Fruit fly (Drosophila melanogaster) whole organism, prepupa: ENCODE data around the gene colt.

Source experiments
- Blimp-1 ChIP-seq: fragments of 200-800 bp; sonication (Bioruptor generic); optimal IDR thresholded peaks from 3 replicates; lab custom pipeline; 2017; ENCODE audit warnings: missing biosample characterization, missing genetic modification characterization, mild to moderate bottlenecking, moderate library complexity, missing genetic modification reagents
- CG10631 ChIP-seq: fragments of 200-800 bp; sonication (Bioruptor generic); optimal IDR thresholded peaks from 2 replicates; lab custom pipeline; 2016; ENCODE audit warnings: missing biosample characterization, missing genetic modification characterization
- CG11294 ChIP-seq: fragments of 200-800 bp; sonication (Bioruptor generic); IDR thresholded peaks from 2 replicates; pipeline ENCODE4 v1.3.6; 2022; ENCODE audit warnings: missing biosample characterization, missing genetic modification characterization
- CG11762 ChIP-seq: fragments of 200-800 bp; sonication (Bioruptor generic); optimal IDR thresholded peaks from 3 replicates; lab custom pipeline; 2016; ENCODE audit warnings: missing biosample characterization, missing genetic modification characterization; ENCODE audit not compliant: insufficient read depth
- CG1621 ChIP-seq: fragments of 200-800 bp; sonication (Bioruptor generic); optimal IDR thresholded peaks from 3 replicates; lab custom pipeline; 2018; ENCODE audit warnings: missing biosample characterization, mild to moderate bottlenecking, missing genetic modification characterization
- CG16779 ChIP-seq: fragments of 200-800 bp; sonication (Bioruptor generic); optimal IDR thresholded peaks from 3 replicates; lab custom pipeline; 2017; ENCODE audit warnings: missing biosample characterization, mild to moderate bottlenecking, missing genetic modification characterization
- CG3032 ChIP-seq: fragments of 200-800 bp; optimal IDR thresholded peaks from 2 replicates; lab custom pipeline; 2019; ENCODE audit warnings: missing biosample characterization, mild to moderate bottlenecking, missing genetic modification characterization, moderate library complexity
- CG31627 ChIP-seq: fragments of 200-800 bp; sonication (Bioruptor generic); optimal IDR thresholded peaks from 3 replicates; lab custom pipeline; 2016; ENCODE audit warnings: missing biosample characterization, missing genetic modification characterization
- CG32006 ChIP-seq: fragments of 200-800 bp; sonication (Bioruptor generic); optimal IDR thresholded peaks from 3 replicates; lab custom pipeline; 2017; ENCODE audit warnings: missing biosample characterization, mild to moderate bottlenecking, missing genetic modification characterization
- CG34406 ChIP-seq: fragments of 200-800 bp; sonication (Bioruptor generic); optimal IDR thresholded peaks from 3 replicates; lab custom pipeline; 2016; ENCODE audit warnings: missing biosample characterization, missing genetic modification characterization
- CG3919 ChIP-seq: fragments of 200-800 bp; sonication (Bioruptor generic); optimal IDR thresholded peaks from 3 replicates; lab custom pipeline; 2016; ENCODE audit warnings: missing biosample characterization, missing genetic modification characterization
- CG4318 ChIP-seq: fragments of 200-800 bp; sonication (Bioruptor generic); optimal IDR thresholded peaks from 3 replicates; lab custom pipeline; 2017; ENCODE audit warnings: missing biosample characterization, mild to moderate bottlenecking, missing genetic modification characterization
- CG6163 ChIP-seq: fragments of 200-800 bp; sonication (Bioruptor generic); IDR thresholded peaks from 3 replicates; pipeline ENCODE4 v1.3.6; 2022; ENCODE audit warnings: missing biosample characterization, missing genetic modification characterization
- CG6276 ChIP-seq: fragments of 200-800 bp; sonication (Bioruptor generic); optimal IDR thresholded peaks from 2 replicates; lab custom pipeline; 2017; ENCODE audit warnings: missing biosample characterization, mild to moderate bottlenecking, missing genetic modification characterization
- CG6808 ChIP-seq: fragments of 200-800 bp; sonication (Bioruptor generic); optimal IDR thresholded peaks from 3 replicates; lab custom pipeline; 2017; ENCODE audit warnings: missing biosample characterization, missing genetic modification characterization, mild to moderate bottlenecking, moderate library complexity, missing genetic modification reagents
- CG6854 ChIP-seq: fragments of 200-800 bp; sonication (Bioruptor generic); optimal IDR thresholded peaks from 2 replicates; lab custom pipeline; 2017; ENCODE audit warnings: missing biosample characterization, mild to moderate bottlenecking, missing genetic modification characterization
- CG7368 ChIP-seq: fragments of 200-800 bp; sonication (Bioruptor generic); optimal IDR thresholded peaks from 3 replicates; lab custom pipeline; 2016; ENCODE audit warnings: missing biosample characterization, missing genetic modification characterization
- CG8119 ChIP-seq: fragments of 200-800 bp; sonication (Bioruptor generic); IDR thresholded peaks from 3 replicates; pipeline ENCODE4 v1.3.6; 2022; ENCODE audit warnings: missing biosample characterization, missing genetic modification characterization
- CG8319 ChIP-seq: fragments of 200-800 bp; sonication (Bioruptor generic); optimal IDR thresholded peaks from 3 replicates; lab custom pipeline; 2016; ENCODE audit warnings: missing biosample characterization, missing genetic modification characterization
- CG8632 ChIP-seq: fragments of 200-800 bp; sonication (Bioruptor generic); optimal IDR thresholded peaks from 3 replicates; lab custom pipeline; 2016; ENCODE audit warnings: missing biosample characterization, missing genetic modification characterization
- CG9139 ChIP-seq: fragments of 200-800 bp; sonication (Bioruptor generic); optimal IDR thresholded peaks from 3 replicates; lab custom pipeline; 2017; ENCODE audit warnings: missing biosample characterization, mild to moderate bottlenecking, missing genetic modification characterization
- Eip75B ChIP-seq: fragments of 200-800 bp; sonication (Bioruptor generic); optimal IDR thresholded peaks from 3 replicates; lab custom pipeline; 2016; ENCODE audit warnings: missing biosample characterization, missing genetic modification characterization
- Eip78C ChIP-seq: fragments of 200-800 bp; sonication (Bioruptor generic); peaks from one replicate; lab custom pipeline; 2016; ENCODE audit warnings: missing biosample characterization, missing genetic modification characterization
- Eip93F ChIP-seq: fragments of 200-800 bp; sonication (Bioruptor generic); optimal IDR thresholded peaks from 2 replicates; lab custom pipeline; 2016; ENCODE audit warnings: missing biosample characterization, mild to moderate bottlenecking, missing genetic modification characterization
- Ets21C ChIP-seq: fragments of 200-800 bp; sonication (Bioruptor generic); optimal IDR thresholded peaks from 3 replicates; lab custom pipeline; 2016; ENCODE audit warnings: missing biosample characterization, missing genetic modification characterization
- Ets96B ChIP-seq: fragments of 200-800 bp; optimal IDR thresholded peaks from 2 replicates; lab custom pipeline; 2019; ENCODE audit warnings: missing biosample characterization, mild to moderate bottlenecking, missing genetic modification characterization, moderate library complexity
- Gug ChIP-seq: fragments of 200-800 bp; sonication (Bioruptor generic); IDR thresholded peaks from 2 replicates; pipeline ENCODE4 v1.3.6; 2022; ENCODE audit warnings: missing biosample characterization, missing genetic modification characterization
- Hr38 ChIP-seq: sonication (Bioruptor generic); optimal IDR thresholded peaks from 2 replicates; lab custom pipeline; 2016; ENCODE audit warnings: missing biosample characterization, missing genetic modification characterization
- Hr39 ChIP-seq: fragments of 200-800 bp; sonication (Bioruptor generic); optimal IDR thresholded peaks from 2 replicates; lab custom pipeline; 2016; ENCODE audit warnings: missing biosample characterization, missing genetic modification characterization
- Hr4 ChIP-seq: fragments of 200-800 bp; sonication (Bioruptor generic); optimal IDR thresholded peaks from 3 replicates; lab custom pipeline; 2016; ENCODE audit warnings: missing biosample characterization, missing genetic modification characterization
- Met ChIP-seq: fragments of 200-800 bp; sonication (Bioruptor generic); optimal IDR thresholded peaks from 3 replicates; lab custom pipeline; 2016; ENCODE audit warnings: missing biosample characterization, missing genetic modification characterization
- OdsH ChIP-seq: fragments of 200-800 bp; sonication (Bioruptor generic); optimal IDR thresholded peaks from 3 replicates; lab custom pipeline; 2016; ENCODE audit warnings: missing biosample characterization, missing genetic modification characterization
- Smox ChIP-seq: fragments of 200-800 bp; sonication (Bioruptor generic); optimal IDR thresholded peaks from 3 replicates; lab custom pipeline; 2016; ENCODE audit warnings: missing biosample characterization, missing genetic modification characterization
- Sox102F ChIP-seq: fragments of 200-800 bp; sonication (Bioruptor generic); optimal IDR thresholded peaks from 2 replicates; lab custom pipeline; 2016; ENCODE audit warnings: missing biosample characterization, mild to moderate bottlenecking, missing genetic modification characterization
- Sox14 ChIP-seq: fragments of 200-800 bp; sonication (Bioruptor generic); optimal IDR thresholded peaks from 3 replicates; lab custom pipeline; 2016; ENCODE audit warnings: missing biosample characterization, missing genetic modification characterization
- Sox15 ChIP-seq: fragments of 200-800 bp; sonication (Bioruptor generic); optimal IDR thresholded peaks from 3 replicates; lab custom pipeline; 2016; ENCODE audit warnings: missing biosample characterization, missing genetic modification characterization
- achi ChIP-seq: fragments of 200-800 bp; sonication (Bioruptor generic); optimal IDR thresholded peaks from 3 replicates; lab custom pipeline; 2016; ENCODE audit warnings: missing biosample characterization, missing genetic modification characterization
- acj6 ChIP-seq: fragments of 200-800 bp; sonication (Bioruptor generic); optimal IDR thresholded peaks from 3 replicates; lab custom pipeline; 2016; ENCODE audit warnings: missing biosample characterization, missing genetic modification characterization
- cyc ChIP-seq: fragments of 200-800 bp; sonication (Bioruptor generic); optimal IDR thresholded peaks from 3 replicates; lab custom pipeline; 2016; ENCODE audit warnings: missing biosample characterization, missing genetic modification characterization
- dsx ChIP-seq: fragments of 200-800 bp; optimal IDR thresholded peaks from 3 replicates; lab custom pipeline; 2019; ENCODE audit warnings: missing biosample characterization, mild to moderate bottlenecking, missing genetic modification characterization, moderate library complexity; ENCODE audit not compliant: poor library complexity, severe bottlenecking
- eg ChIP-seq: fragments of 200-800 bp; sonication (Bioruptor generic); IDR thresholded peaks from 3 replicates; pipeline ENCODE4 v1.3.6; 2022; ENCODE audit warnings: missing biosample characterization, missing genetic modification characterization
- fd85E ChIP-seq: fragments of 200-800 bp; sonication (Bioruptor generic); optimal IDR thresholded peaks from 3 replicates; lab custom pipeline; 2016; ENCODE audit warnings: missing biosample characterization, missing genetic modification characterization
- fkh ChIP-seq: fragments of 200-800 bp; sonication (Bioruptor generic); optimal IDR thresholded peaks from 3 replicates; lab custom pipeline; 2017; ENCODE audit warnings: missing biosample characterization, mild to moderate bottlenecking, missing genetic modification characterization, moderate library complexity
- lz ChIP-seq: fragments of 200-800 bp; sonication (Bioruptor generic); optimal IDR thresholded peaks from 3 replicates; lab custom pipeline; 2016; ENCODE audit warnings: missing biosample characterization, missing genetic modification characterization
- net ChIP-seq: fragments of 200-800 bp; sonication (Bioruptor generic); optimal IDR thresholded peaks from 3 replicates; lab custom pipeline; 2016; ENCODE audit warnings: missing biosample characterization, missing genetic modification characterization
- pdm3 ChIP-seq: fragments of 200-800 bp; sonication (Bioruptor generic); optimal IDR thresholded peaks from 3 replicates; lab custom pipeline; 2016; ENCODE audit warnings: missing biosample characterization, missing genetic modification characterization
- salr ChIP-seq, 2 experiments: fragments of 200-800 bp; sonication (Bioruptor generic); optimal IDR thresholded peaks; 3 replicates each; lab custom pipeline; 2016 to 2018; ENCODE audit warnings: missing biosample characterization in 2 of 2, missing genetic modification characterization in 2 of 2, mild to moderate bottlenecking in 1 of 2
- ss ChIP-seq, 2 experiments: fragments of 200-800 bp; sonication (Bioruptor generic); optimal IDR thresholded peaks; 2 replicates in 1 of 2; 3 replicates in 1 of 2; lab custom pipeline; 2017 to 2018; ENCODE audit warnings: mild to moderate bottlenecking in 2 of 2, missing biosample characterization in 2 of 2, missing genetic modification characterization in 2 of 2, moderate library complexity in 1 of 2
- vri ChIP-seq: fragments of 200-800 bp; sonication (Bioruptor generic); optimal IDR thresholded peaks from 3 replicates; lab custom pipeline; 2016; ENCODE audit warnings: missing biosample characterization, mild to moderate bottlenecking, missing genetic modification characterization

The colt gene

dm6 chr2L:2750337-2751084 is 19.4 kb downstream of the colt start (continued):
- TF ChIP-seq CG16779 (tag; lab: Kevin White, UChicago): peak; percentile 58
- TF ChIP-seq CG3032 (tag; lab: Kevin White, UChicago): peak; percentile 14
- no peak for TF ChIP-seq CG7368 (GFP tag; lab: Kevin White, UChicago)
- peak; percentile 74 for TF ChIP-seq CG10631
- peak; percentile 68 for TF ChIP-seq OdsH (GFP tag; lab: Kevin White, UChicago)
- peak; percentile 56 for TF ChIP-seq pdm3
- no peak for TF ChIP-seq Hr38 (GFP tag; lab: Kevin White, UChicago)
- TF ChIP-seq CG8632: peak; percentile 33
- peak; percentile 28 for TF ChIP-seq CG9139 (GFP tag; lab: Kevin White, UChicago)
- peak; percentile 37 for TF ChIP-seq CG4318 (GFP tag; lab: Kevin White, UChicago)
- peak; percentile 29 for TF ChIP-seq CG34406 (GFP tag; lab: Kevin White, UChicago)
- TF ChIP-seq salr (GFP tag; optimal IDR thresholded peaks at IDR 0.05; lab: Kevin White, UChicago): peak in 1 of 2 experiments; percentile 73
- peak; percentile 53 for TF ChIP-seq achi (GFP tag; lab: Kevin White, UChicago)
- no peak for TF ChIP-seq cyc (GFP tag; lab: Kevin White, UChicago)
- peak; percentile 54 for TF ChIP-seq Sox102F (GFP tag; lab: Kevin White, UChicago)
- peak; percentile 33 for TF ChIP-seq Ets96B
- no peak for TF ChIP-seq Sox15 (GFP tag; lab: Kevin White, UChicago)
- no peak for TF ChIP-seq eg
- TF ChIP-seq Hr4 (GFP tag; lab: Kevin White, UChicago): peak; percentile 56
- TF ChIP-seq CG6163: no peak
- TF ChIP-seq CG8119 (GFP tag; lab: Robert Waterston, UW): no peak
- peak; percentile 64 for TF ChIP-seq CG6276 (GFP tag; lab: Kevin White, UChicago)
- peak; percentile 72 for TF ChIP-seq CG32006 (GFP tag; lab: Kevin White, UChicago)
- TF ChIP-seq acj6 (GFP tag; lab: Kevin White, UChicago): peak; percentile 46
- no peak for TF ChIP-seq Ets21C (GFP tag; lab: Kevin White, UChicago)
- no peak for TF ChIP-seq Eip93F (GFP tag; lab: Kevin White, UChicago)
- TF ChIP-seq net (GFP tag; lab: Kevin White, UChicago): peak; percentile 51
- no peak for TF ChIP-seq Smox (GFP tag; lab: Kevin White, UChicago)
- no peak for TF ChIP-seq CG8319 (GFP tag; lab: Kevin White, UChicago)
- peak in 1 of 2 experiments; percentile 21 for TF ChIP-seq ss (GFP tag; optimal IDR thresholded peaks at IDR 0.05; lab: Kevin White, UChicago)
- peak; percentile 90 for TF ChIP-seq Eip78C (GFP tag; lab: Kevin White, UChicago)
- peak; percentile 9 for TF ChIP-seq CG11762 (GFP tag; lab: Kevin White, UChicago)
- no peak for TF ChIP-seq lz (GFP tag; lab: Kevin White, UChicago)
- no peak for TF ChIP-seq CG11294
- no peak for TF ChIP-seq Met
- TF ChIP-seq CG6808 (GFP tag; lab: Kevin White, UChicago): no peak
- peak; percentile 10 for TF ChIP-seq Eip75B
- TF ChIP-seq CG1621 (tag; lab: Kevin White, UChicago): peak; percentile 35

DNA sequence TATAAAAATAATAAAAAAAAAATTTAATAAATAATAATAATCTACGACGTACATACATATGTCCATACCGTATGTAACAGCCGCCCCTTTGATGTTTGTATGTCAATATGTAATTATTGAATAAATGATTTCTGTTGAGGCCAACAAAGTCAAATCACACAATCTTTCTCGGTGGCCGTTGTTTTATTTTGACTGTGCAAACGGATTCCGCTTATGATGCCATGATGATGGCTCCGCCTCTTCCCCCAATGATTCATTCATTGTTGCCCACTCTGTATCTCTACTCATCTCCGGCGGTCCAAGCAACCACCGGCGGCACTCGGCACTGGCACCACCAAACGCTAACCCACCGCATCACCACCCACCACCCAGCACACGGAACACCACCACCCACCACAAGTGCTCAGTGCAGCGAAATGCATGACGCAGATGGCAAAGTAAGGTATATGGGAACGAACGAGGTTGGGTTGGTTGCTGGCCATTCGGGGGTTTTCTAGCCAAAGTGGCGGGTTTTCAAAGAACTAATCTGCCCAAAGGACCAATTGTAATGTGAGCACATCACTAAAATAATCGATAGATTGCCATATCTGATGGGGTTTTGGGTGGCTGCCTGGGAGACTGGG is 20.6 kb downstream of the colt start:
- no peak for TF ChIP-seq Blimp-1 (GFP tag; lab: Kevin White, UChicago)
- no peak for TF ChIP-seq vri (GFP tag; lab: Kevin White, UChicago)
- peak; percentile 52 for TF ChIP-seq CG7368 (GFP tag; lab: Kevin White, UChicago)
- TF ChIP-seq pdm3: no peak
- TF ChIP-seq Eip78C (GFP tag; lab: Kevin White, UChicago): peak; percentile 51
- TF ChIP-seq CG10631: no peak
- TF ChIP-seq Hr4 (GFP tag; lab: Kevin White, UChicago): no peak
- TF ChIP-seq CG6276 (GFP tag; lab: Kevin White, UChicago): no peak
- TF ChIP-seq fd85E (GFP tag; lab: Kevin White, UChicago): no peak
- no peak for TF ChIP-seq dsx
- peak; percentile 0 for TF ChIP-seq CG1621 (tag; lab: Kevin White, UChicago)
- no peak for TF ChIP-seq Met
- no peak for TF ChIP-seq Gug (GFP tag; lab: Robert Waterston, UW)
- TF ChIP-seq CG6854: no peak
- TF ChIP-seq CG8632: no peak
- no peak for TF ChIP-seq Smox (GFP tag; lab: Kevin White, UChicago)
- no peak for TF ChIP-seq Hr39 (GFP tag; lab: Kevin White, UChicago)
- peak; percentile 31 for TF ChIP-seq CG3919 (GFP tag; lab: Kevin White, UChicago)
- TF ChIP-seq Sox14 (GFP tag; lab: Kevin White, UChicago): peak; percentile 5
- no peak for TF ChIP-seq CG31627 (GFP tag; lab: Kevin White, UChicago)
- peak; percentile 62 for TF ChIP-seq fkh (GFP tag; lab: Kevin White, UChicago)
